Worm (Caenorhabditis elegans): Measurements from ENCODE around the gene F46H5.3.

The F46H5.3 gene

DNA sequence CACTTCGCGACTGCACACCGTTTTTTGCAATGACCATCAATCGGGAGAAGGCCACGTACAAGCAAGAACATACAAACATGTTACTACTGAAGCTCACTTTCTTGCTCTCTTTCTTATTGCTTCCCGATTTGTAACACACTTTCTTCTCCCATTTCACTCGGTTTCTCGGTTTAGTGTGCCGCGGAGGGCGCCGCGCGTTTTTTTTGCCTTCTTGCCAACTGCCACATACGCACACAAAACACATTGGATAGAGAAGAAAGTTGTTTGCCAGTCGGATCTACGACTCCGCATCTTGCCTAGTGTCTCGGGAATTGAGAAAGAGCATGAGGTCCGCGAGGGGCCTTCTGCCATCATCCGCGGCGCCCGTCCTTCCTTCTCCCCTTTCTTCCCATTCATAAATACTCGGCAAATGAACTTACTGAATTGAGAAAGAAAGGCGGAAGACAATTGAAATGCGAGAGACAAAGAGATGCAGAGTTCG is 3.7 kb downstream of the F46H5.3 start (continued):
- TF ChIP-seq mdl-1 (tag; optimal IDR thresholded peaks at IDR 0.05) (no peak), blmp-1 (tag; optimal IDR thresholded peaks at IDR 0.05; ENCODE audit: insufficient read depth) (no peak), fos-1 (tag; optimal IDR thresholded peaks at IDR 0.05) (peak; percentile 1), lin-13 (GFP tag; optimal IDR thresholded peaks at IDR 0.05) (peak; percentile 41), snpc-4 (tag; optimal IDR thresholded peaks at IDR 0.05) (peak; percentile 36), nhr-25 (tag; optimal IDR thresholded peaks at IDR 0.05) (no peak), unc-39 (tag; optimal IDR thresholded peaks at IDR 0.05) (peak; percentile 94), elt-1 (tag; optimal IDR thresholded peaks at IDR 0.05) (no peak), alr-1 (tag; optimal IDR thresholded peaks at IDR 0.05) (no peak), ama-1 (optimal IDR thresholded peaks at IDR 0.05) (no peak), nhr-12 (tag; optimal IDR thresholded peaks at IDR 0.05) (no peak)

- TF ChIP-seq aly-2 (tag; optimal IDR thresholded peaks at IDR 0.05) (no peak), ztf-1 (GFP tag; conservative IDR thresholded peaks at IDR 0.05) (no peak), nhr-11 (tag; optimal IDR thresholded peaks at IDR 0.05) (no peak), mab-5 (tag; optimal IDR thresholded peaks at IDR 0.05) (no peak), unc-39 (tag; optimal IDR thresholded peaks at IDR 0.05) (no peak), mbf-1 (tag; optimal IDR thresholded peaks at IDR 0.05) (no peak), F13H6.1 (tag; optimal IDR thresholded peaks at IDR 0.05) (no peak), elt-3 (tag; optimal IDR thresholded peaks at IDR 0.05) (no peak), blmp-1 (tag; optimal IDR thresholded peaks at IDR 0.05; ENCODE audit: insufficient read depth) (no peak), nhr-23 (tag; optimal IDR thresholded peaks at IDR 0.05) (no peak), nhr-77 (tag; optimal IDR thresholded peaks at IDR 0.05) (no peak), nhr-12 (tag; optimal IDR thresholded peaks at IDR 0.05) (no peak)
These were observed 4.4 kb downstream of the F46H5.3 start for ce11 chrX:7234074-7234453.

DNA sequence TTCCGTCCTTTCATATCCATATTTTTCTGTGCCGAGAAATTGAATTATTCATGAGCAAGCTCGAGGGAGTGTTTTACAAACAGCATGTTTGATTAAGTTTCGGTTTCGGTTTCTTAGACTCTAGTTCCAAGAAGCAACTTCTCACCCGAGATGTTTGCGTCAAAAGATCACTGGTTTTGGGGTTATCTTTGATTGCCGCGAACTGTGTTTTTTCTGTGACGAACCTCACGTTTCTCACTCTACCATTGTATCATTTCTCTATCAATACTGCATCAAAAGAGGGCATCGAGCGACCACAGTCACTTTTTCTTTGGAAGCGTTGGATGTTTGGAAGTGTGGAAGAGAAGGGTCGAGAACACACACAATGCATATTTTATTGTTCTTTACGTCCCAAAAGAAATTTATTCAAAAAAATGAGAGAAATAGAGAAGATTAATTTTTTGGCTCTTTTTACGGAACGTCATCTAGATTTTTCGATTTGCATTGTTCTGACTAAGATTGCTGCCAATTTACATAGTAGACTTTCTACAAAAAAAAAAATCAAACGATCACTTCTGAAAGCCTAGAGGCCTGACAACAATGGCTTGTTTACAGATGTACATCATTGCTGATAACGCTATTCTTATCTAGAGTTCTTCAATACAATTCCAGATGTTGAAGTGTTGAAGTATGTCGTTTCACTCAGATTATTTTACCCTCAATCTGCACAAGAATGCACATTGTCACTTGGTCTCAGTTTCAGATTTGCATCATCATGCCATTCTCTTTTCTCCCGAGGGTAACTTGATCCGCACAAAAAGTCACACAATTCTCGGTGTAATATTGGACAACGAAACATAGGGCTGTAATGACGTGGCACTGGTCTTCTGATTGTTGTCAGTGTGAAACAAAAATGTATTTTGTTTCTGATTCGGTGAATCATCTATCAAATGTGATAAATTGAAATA is 5.1 kb downstream of the F46H5.3 start:
- TF ChIP-seq ceh-82 (tag; optimal IDR thresholded peaks at IDR 0.05) (no peak), mdl-1 (tag; optimal IDR thresholded peaks at IDR 0.05) (no peak), crh-2 (tag; optimal IDR thresholded peaks at IDR 0.05) (peak; percentile 70), ztf-1 (GFP tag; conservative IDR thresholded peaks at IDR 0.05) (no peak), snpc-4 (tag; optimal IDR thresholded peaks at IDR 0.05) (no peak), lin-11 (tag; optimal IDR thresholded peaks at IDR 0.05) (no peak), egl-27 (tag; optimal IDR thresholded peaks at IDR 0.05) (no peak), elt-3 (tag; optimal IDR thresholded peaks at IDR 0.05) (no peak), F13H6.1 (tag; optimal IDR thresholded peaks at IDR 0.05) (peak; percentile 50), gmeb-1 (tag; optimal IDR thresholded peaks at IDR 0.05) (no peak), peb-1 (tag; optimal IDR thresholded peaks at IDR 0.05) (no peak), sem-4 (tag; optimal IDR thresholded peaks at IDR 0.05) (no peak), nhr-129 (tag; optimal IDR thresholded peaks at IDR 0.05) (peak; percentile 93), zag-1 (tag; optimal IDR thresholded peaks at IDR 0.05) (no peak), nhr-25 (tag; optimal IDR thresholded peaks at IDR 0.05) (no peak), lsy-2 (tag; optimal IDR thresholded peaks at IDR 0.05) (no peak), nhr-12 (tag; optimal IDR thresholded peaks at IDR 0.05) (no peak), nhr-23 (tag; optimal IDR thresholded peaks at IDR 0.05) (no peak), sma-9 (GFP tag; optimal IDR thresholded peaks at IDR 0.05) (peak; percentile 52), sma-9 (tag; optimal IDR thresholded peaks at IDR 0.05) (no peak), unc-39 (tag; optimal IDR thresholded peaks at IDR 0.05) (no peak), dmd-4 (tag; optimal IDR thresholded peaks at IDR 0.05) (no peak), fos-1 (tag; optimal IDR thresholded peaks at IDR 0.05) (peak; percentile 32), aly-2 (tag; optimal IDR thresholded peaks at IDR 0.05) (no peak), ama-1 (optimal IDR thresholded peaks at IDR 0.05) (no peak), unc-55 (GFP tag; optimal IDR thresholded peaks at IDR 0.05) (peak; percentile 16), lin-13 (GFP tag; optimal IDR thresholded peaks at IDR 0.05) (peak; percentile 15), lin-39 (tag; optimal IDR thresholded peaks at IDR 0.05) (no peak), alr-1 (tag; optimal IDR thresholded peaks at IDR 0.05) (no peak), nhr-21 (tag; optimal IDR thresholded peaks at IDR 0.05) (peak; percentile 6), nhr-11 (tag; optimal IDR thresholded peaks at IDR 0.05) (no peak), sma-3 (GFP tag; optimal IDR thresholded peaks at IDR 0.05) (no peak), ztf-11 (tag; optimal IDR thresholded peaks at IDR 0.05) (no peak), C34F6.9 (tag; optimal IDR thresholded peaks at IDR 0.05) (no peak), nhr-10 (tag; optimal IDR thresholded peaks at IDR 0.05) (no peak), nhr-6 (tag; optimal IDR thresholded peaks at IDR 0.05) (no peak), unc-62 (GFP tag; optimal IDR thresholded peaks at IDR 0.05) (no peak), mab-5 (tag; optimal IDR thresholded peaks at IDR 0.05) (no peak), blmp-1 (tag; optimal IDR thresholded peaks at IDR 0.05; ENCODE audit: insufficient read depth) (no peak), ztf-4 (tag; optimal IDR thresholded peaks at IDR 0.05) (no peak), skn-1 (tag; optimal IDR thresholded peaks at IDR 0.05) (no peak), Y55F3AM.14 (GFP tag; optimal IDR thresholded peaks at IDR 0.05) (no peak), nhr-237 (tag; optimal IDR thresholded peaks at IDR 0.05) (no peak)

Measured in whole organism, L2 larva.